Worm (Caenorhabditis elegans) whole organism, late embryonic: Measurements from ENCODE around the gene F42A9.8.

Source experiments
- C38D4.7 ChIP-seq: fragments of 200-800 bp; sonication (Bioruptor generic); optimal IDR thresholded peaks from 2 replicates; lab custom pipeline; 2018; ENCODE audit warnings: mild to moderate bottlenecking, missing genetic modification characterization, moderate library complexity, missing compliant biosample characterization
- ceh-24 ChIP-seq: sonication (generic microtip); optimal IDR thresholded peaks from 2 replicates; lab custom pipeline; 2016; ENCODE audit warnings: mild to moderate bottlenecking, missing genetic modification characterization, missing compliant biosample characterization
- ceh-31 ChIP-seq: sonication (generic microtip); optimal IDR thresholded peaks from 2 replicates; lab custom pipeline; 2016; ENCODE audit warnings: missing genetic modification characterization, missing compliant biosample characterization
- che-1 ChIP-seq: sonication (generic microtip); optimal IDR thresholded peaks from 2 replicates; lab custom pipeline; 2016; ENCODE audit warnings: mild to moderate bottlenecking, missing genetic modification characterization, missing compliant biosample characterization
- hlh-8 ChIP-seq: sonication (generic microtip); optimal IDR thresholded peaks from 2 replicates; lab custom pipeline; 2016; ENCODE audit warnings: missing genotype, missing genetic modification characterization, missing compliant biosample characterization
- madf-2 ChIP-seq: sonication (generic microtip); optimal IDR thresholded peaks from 2 replicates; lab custom pipeline; 2017; ENCODE audit warnings: missing genetic modification characterization, missing compliant biosample characterization
- nfya-1 ChIP-seq: sonication (generic microtip); optimal IDR thresholded peaks from 2 replicates; lab custom pipeline; 2017; ENCODE audit warnings: missing genetic modification characterization, mild to moderate bottlenecking, missing compliant biosample characterization, antibody characterized with exemption, moderate library complexity
- odd-2 ChIP-seq: sonication (generic microtip); optimal IDR thresholded peaks from 2 replicates; lab custom pipeline; 2017; ENCODE audit warnings: antibody characterized with exemption, mild to moderate bottlenecking, missing genetic modification characterization, missing compliant biosample characterization
- sox-4 ChIP-seq: sonication (generic microtip); optimal IDR thresholded peaks from 2 replicates; lab custom pipeline; 2017; ENCODE audit warnings: mild to moderate bottlenecking, missing genetic modification characterization, inconsistent platforms, missing compliant biosample characterization

DNA sequence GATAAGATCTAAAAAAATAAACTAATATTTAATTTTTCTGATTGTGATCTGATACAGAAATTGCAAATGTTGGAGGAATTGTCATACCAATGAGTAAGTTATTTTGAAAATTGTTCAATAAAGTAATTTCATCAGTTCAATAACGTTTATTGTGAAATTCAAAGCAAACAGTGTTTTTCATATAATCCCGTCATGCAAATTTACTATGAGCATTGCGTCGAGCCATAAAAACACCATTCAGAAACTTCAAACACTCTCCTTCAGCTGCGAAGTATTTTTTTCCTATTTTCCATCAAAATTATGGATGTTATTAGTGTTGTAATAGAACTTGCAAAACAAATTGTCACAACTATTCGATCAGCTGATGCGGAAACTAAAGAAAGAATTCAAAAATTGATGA is 33.2 kb upstream of the F42A9.8 start, which contains the start of gene C49C8.8:
- TF ChIP-seq madf-2 (tag; lab: Kevin White, UChicago) (no peak), nfya-1 (tag; lab: Kevin White, UChicago) (no peak), ceh-24 (no peak), C38D4.7 (GFP tag; lab: Kevin White, UChicago) (no peak), ceh-31 (tag; lab: Kevin White, UChicago) (no peak), hlh-8 (tag; lab: Kevin White, UChicago) (no peak), sox-4 (tag; lab: Kevin White, UChicago) (no peak), che-1 (tag; lab: Kevin White, UChicago) (no peak), odd-2 (tag; lab: Kevin White, UChicago) (no peak)
